Worm (Caenorhabditis elegans) whole organism, late embryonic: Measurements from ENCODE around the gene Y49G5A.1.

ENCODE experiments used
- C08G9.2 ChIP-seq: sonication (generic microtip); optimal IDR thresholded peaks from 2 replicates; lab custom pipeline; 2016; ENCODE audit warnings: mild to moderate bottlenecking, missing genetic modification characterization, moderate library complexity, missing compliant biosample characterization
- F13H6.1 ChIP-seq: sonication (generic microtip); optimal IDR thresholded peaks from 2 replicates; lab custom pipeline; 2016; ENCODE audit warnings: missing genetic modification characterization, missing compliant biosample characterization
- K02D7.2 ChIP-seq: sonication (generic microtip); optimal IDR thresholded peaks from 2 replicates; lab custom pipeline; 2017; ENCODE audit warnings: mild to moderate bottlenecking, missing genetic modification characterization, missing compliant biosample characterization
- K09A11.1 ChIP-seq: sonication (generic microtip); optimal IDR thresholded peaks from 2 replicates; lab custom pipeline; 2017; ENCODE audit warnings: antibody characterized with exemption, mild to moderate bottlenecking, missing genetic modification characterization, missing compliant biosample characterization; ENCODE audit not compliant: insufficient read depth
- T23F11.4 ChIP-seq: fragments of 200-800 bp; sonication (Bioruptor generic); optimal IDR thresholded peaks from 2 replicates; lab custom pipeline; 2018; ENCODE audit warnings: mild to moderate bottlenecking, missing genetic modification characterization, missing compliant biosample characterization
- Y22D7AL.16 ChIP-seq: sonication (generic microtip); optimal IDR thresholded peaks from 2 replicates; lab custom pipeline; 2016; ENCODE audit warnings: missing genetic modification characterization, missing compliant biosample characterization
- ama-1 ChIP-seq: fragments of 150-350 bp; optimal IDR thresholded peaks from 2 replicates; lab custom pipeline; 2014
- ceh-18 ChIP-seq: sonication (generic microtip); optimal IDR thresholded peaks from 2 replicates; lab custom pipeline; 2016; ENCODE audit warnings: missing genetic modification characterization, missing compliant biosample characterization
- ceh-19 ChIP-seq: fragments of 200-800 bp; sonication (Bioruptor generic); optimal IDR thresholded peaks from 2 replicates; lab custom pipeline; 2018; ENCODE audit warnings: mild to moderate bottlenecking, missing genetic modification characterization, missing compliant biosample characterization
- ceh-2 ChIP-seq: sonication (generic microtip); optimal IDR thresholded peaks from 2 replicates; lab custom pipeline; 2016; ENCODE audit warnings: missing genotype, missing genetic modification characterization, missing compliant biosample characterization
- ceh-30 ChIP-seq: fragments of 150-350 bp; optimal IDR thresholded peaks from 2 replicates; lab custom pipeline; 2014; ENCODE audit warnings: missing biosample characterization, missing genetic modification characterization
- ceh-34 ChIP-seq: sonication (generic microtip); optimal IDR thresholded peaks from 2 replicates; lab custom pipeline; 2016; ENCODE audit warnings: mild to moderate bottlenecking, missing genetic modification characterization, missing compliant biosample characterization
- ceh-45 ChIP-seq: fragments of 200-800 bp; sonication (Bioruptor generic); IDR thresholded peaks from 2 replicates; pipeline ENCODE4 v1.3.6; 2022; ENCODE audit warnings: missing genetic modification reagents, missing genetic modification characterization, missing compliant biosample characterization
- ceh-48 ChIP-seq: sonication (generic microtip); optimal IDR thresholded peaks from 2 replicates; lab custom pipeline; 2016; ENCODE audit warnings: missing genetic modification characterization, inconsistent platforms, missing compliant biosample characterization
- ceh-6 ChIP-seq: fragments of 200-800 bp; sonication (Bioruptor generic); optimal IDR thresholded peaks from 2 replicates; lab custom pipeline; 2018; ENCODE audit warnings: mild to moderate bottlenecking, missing genetic modification characterization, missing compliant biosample characterization
- ceh-9 ChIP-seq: sonication (generic microtip); optimal IDR thresholded peaks from 2 replicates; lab custom pipeline; 2016; ENCODE audit warnings: mild to moderate bottlenecking, missing genetic modification characterization, inconsistent platforms, missing compliant biosample characterization
- elt-4 ChIP-seq: sonication (generic microtip); optimal IDR thresholded peaks from 2 replicates; lab custom pipeline; 2016; ENCODE audit warnings: missing genetic modification characterization, missing compliant biosample characterization
- eyg-1 ChIP-seq: sonication (generic microtip); optimal IDR thresholded peaks from 2 replicates; lab custom pipeline; 2016; ENCODE audit warnings: missing genotype, missing genetic modification characterization, missing compliant biosample characterization
- fax-1 ChIP-seq: sonication (generic microtip); optimal IDR thresholded peaks from 2 replicates; lab custom pipeline; 2016; ENCODE audit warnings: missing genotype, missing genetic modification characterization, missing compliant biosample characterization
- fkh-10 ChIP-seq: fragments of 150-350 bp; optimal IDR thresholded peaks from 2 replicates; lab custom pipeline; 2014; ENCODE audit warnings: missing biosample characterization, missing genetic modification reagents, missing genetic modification characterization
- hlh-13 ChIP-seq: fragments of 200-800 bp; sonication (Bioruptor generic); optimal IDR thresholded peaks from 2 replicates; lab custom pipeline; 2018; ENCODE audit warnings: mild to moderate bottlenecking, missing genetic modification characterization, missing compliant biosample characterization
- hlh-6 ChIP-seq: sonication (generic microtip); optimal IDR thresholded peaks from 2 replicates; lab custom pipeline; 2016; ENCODE audit warnings: missing genotype, missing genetic modification characterization, missing compliant biosample characterization
- lin-11 ChIP-seq: fragments of 200-800 bp; sonication (Bioruptor generic); optimal IDR thresholded peaks from 2 replicates; lab custom pipeline; 2018; ENCODE audit warnings: mild to moderate bottlenecking, missing genetic modification characterization, missing compliant biosample characterization
- mec-3 ChIP-seq: sonication (generic microtip); optimal IDR thresholded peaks from 2 replicates; lab custom pipeline; 2016; ENCODE audit warnings: borderline replicate concordance, missing genetic modification characterization, missing compliant biosample characterization
- nhr-232 ChIP-seq: sonication (generic microtip); optimal IDR thresholded peaks from 2 replicates; lab custom pipeline; 2016; ENCODE audit warnings: missing genetic modification characterization, missing compliant biosample characterization
- npax-4 ChIP-seq: sonication (generic microtip); optimal IDR thresholded peaks from 2 replicates; lab custom pipeline; 2016; ENCODE audit warnings: missing genetic modification characterization, missing compliant biosample characterization
- pag-3 ChIP-seq: sonication (generic microtip); optimal IDR thresholded peaks from 2 replicates; lab custom pipeline; 2016; ENCODE audit warnings: missing compliant biosample characterization, missing genetic modification characterization, borderline replicate concordance
- pax-1 ChIP-seq: fragments of 150-350 bp; optimal IDR thresholded peaks from 2 replicates; lab custom pipeline; 2014; ENCODE audit warnings: missing biosample characterization, missing genetic modification characterization
- pha-4 ChIP-seq: fragments of 150-350 bp; optimal IDR thresholded peaks from 2 replicates; lab custom pipeline; 2018; ENCODE audit warnings: missing biosample characterization, missing genetic modification reagents, missing genetic modification characterization
- pros-1 ChIP-seq: fragments of 150-350 bp; optimal IDR thresholded peaks from 2 replicates; lab custom pipeline; 2014; ENCODE audit warnings: missing biosample characterization, missing genetic modification reagents, missing genetic modification characterization
- ref-2 ChIP-seq: sonication (generic microtip); optimal IDR thresholded peaks from 2 replicates; lab custom pipeline; 2016; ENCODE audit warnings: missing genetic modification characterization, missing compliant biosample characterization
- sdc-2 ChIP-seq: sonication (generic microtip); optimal IDR thresholded peaks from 2 replicates; lab custom pipeline; 2016; ENCODE audit warnings: missing genotype, missing genetic modification characterization, missing compliant biosample characterization
- syd-9 ChIP-seq: sonication (generic microtip); optimal IDR thresholded peaks from 2 replicates; lab custom pipeline; 2016; ENCODE audit warnings: mild to moderate bottlenecking, missing genetic modification characterization, moderate library complexity, missing compliant biosample characterization
- tbx-7 ChIP-seq: sonication (generic microtip); optimal IDR thresholded peaks from 2 replicates; lab custom pipeline; 2016; ENCODE audit warnings: missing genotype, missing genetic modification characterization, missing compliant biosample characterization
- unc-55 ChIP-seq: sonication (generic microtip); optimal IDR thresholded peaks from 2 replicates; lab custom pipeline; 2017; ENCODE audit warnings: missing biosample characterization, missing genetic modification reagents, missing genetic modification characterization
- unc-86 ChIP-seq: sonication (generic microtip); optimal IDR thresholded peaks from 2 replicates; lab custom pipeline; 2016; ENCODE audit warnings: missing genetic modification characterization, missing compliant biosample characterization
- ztf-16 ChIP-seq: sonication (generic microtip); optimal IDR thresholded peaks from 2 replicates; lab custom pipeline; 2017; ENCODE audit warnings: missing genetic modification characterization, missing compliant biosample characterization

The Y49G5A.1 gene

ce11 chrV:5287273-5287672 lies at the start of gene Y49G5A.1:
Gene Y49G5A.1 (minus strand): TSS chrV:5287373.
- TF ChIP-seq ztf-16 (tag; lab: Kevin White, UChicago) (no peak), npax-4 (no peak), eyg-1 (no peak), ceh-9 (no peak), C08G9.2 (tag; lab: Kevin White, UChicago) (no peak), ceh-18 (tag; lab: Kevin White, UChicago) (no peak), mec-3 (no peak), ceh-48 (tag; lab: Kevin White, UChicago) (no peak), hlh-13 (GFP tag; lab: Kevin White, UChicago) (no peak), ceh-30 (tag; lab: Kevin White, UChicago) (no peak), pax-1 (tag; lab: Kevin White, UChicago) (no peak), tbx-7 (tag; lab: Kevin White, UChicago) (no peak), pag-3 (tag; lab: Kevin White, UChicago) (no peak)

- TF ChIP-seq npax-4 (no peak), fax-1 (tag; lab: Kevin White, UChicago) (no peak), ceh-6 (GFP tag; lab: Kevin White, UChicago) (no peak), ref-2 (tag; lab: Kevin White, UChicago) (no peak), ceh-9 (no peak), elt-4 (tag; lab: Kevin White, UChicago) (no peak), unc-86 (no peak), syd-9 (no peak), lin-11 (tag; lab: Kevin White, UChicago) (no peak), nhr-232 (tag; lab: Kevin White, UChicago) (no peak), pha-4 (no peak), Y22D7AL.16 (tag; lab: Kevin White, UChicago) (no peak), fkh-10 (GFP tag; lab: Kevin White, UChicago) (no peak), ceh-2 (tag; lab: Kevin White, UChicago) (no peak), K02D7.2 (no peak), sdc-2 (tag; lab: Kevin White, UChicago) (no peak), T23F11.4 (no peak), unc-55 (GFP tag; lab: Kevin White, UChicago) (no peak)
- TF ChIP-seq, all 69 proteins: peak for 0
These were observed 49.7 kb upstream of the Y49G5A.1 start, which contains the start of gene srg-29 for ce11 chrV:5336884-5337283. Gene srg-29 (plus strand): TSS chrV:5337184.

ce11 chrV:5334588-5334987 lies 47.4 kb upstream of the Y49G5A.1 start, which contains the start of gene srg-28:
Gene srg-28 (plus strand): TSS chrV:5334888.
- TF ChIP-seq ceh-45 (GFP tag; lab: Robert Waterston, UW) (no peak), pag-3 (tag; lab: Kevin White, UChicago) (no peak), elt-4 (tag; lab: Kevin White, UChicago) (no peak)

ce11 chrV:5330967-5331366 lies 43.8 kb upstream of the Y49G5A.1 start, which contains the start of gene srg-26:
Gene srg-26 (plus strand): TSS chrV:5331267.
- TF ChIP-seq pag-3 (tag; lab: Kevin White, UChicago) = no peak
- no peak for TF ChIP-seq ceh-19 (GFP tag; lab: Kevin White, UChicago)
- no peak for TF ChIP-seq F13H6.1 (tag; lab: Kevin White, UChicago)
- TF ChIP-seq ceh-34 (tag; lab: Kevin White, UChicago) = no peak
- TF ChIP-seq K09A11.1 (tag; lab: Kevin White, UChicago) = no peak
- TF ChIP-seq ceh-6 (GFP tag; lab: Kevin White, UChicago) = no peak
- no peak for TF ChIP-seq pros-1 (tag; lab: Kevin White, UChicago)
- TF ChIP-seq C08G9.2 (tag; lab: Kevin White, UChicago) = no peak
- TF ChIP-seq ama-1 (lab: Kevin White, UChicago) = no peak
- no peak for TF ChIP-seq eyg-1
- no peak for TF ChIP-seq hlh-6
- TF ChIP-seq, all 69 proteins: peak for 0
